Worm (Caenorhabditis elegans) whole organism, late embryonic: Measurements from ENCODE around the gene sre-2.

ENCODE experiments used
- C08G9.2 ChIP-seq: sonication (generic microtip); optimal IDR thresholded peaks from 2 replicates; lab custom pipeline; 2016; ENCODE audit warnings: mild to moderate bottlenecking, missing genetic modification characterization, moderate library complexity, missing compliant biosample characterization
- C38D4.7 ChIP-seq: fragments of 200-800 bp; sonication (Bioruptor generic); optimal IDR thresholded peaks from 2 replicates; lab custom pipeline; 2018; ENCODE audit warnings: mild to moderate bottlenecking, missing genetic modification characterization, moderate library complexity, missing compliant biosample characterization
- F13H6.1 ChIP-seq: sonication (generic microtip); optimal IDR thresholded peaks from 2 replicates; lab custom pipeline; 2016; ENCODE audit warnings: missing genetic modification characterization, missing compliant biosample characterization
- T23F11.4 ChIP-seq: fragments of 200-800 bp; sonication (Bioruptor generic); optimal IDR thresholded peaks from 2 replicates; lab custom pipeline; 2018; ENCODE audit warnings: mild to moderate bottlenecking, missing genetic modification characterization, missing compliant biosample characterization
- ahr-1 ChIP-seq: sonication (generic microtip); optimal IDR thresholded peaks from 2 replicates; lab custom pipeline; 2016; ENCODE audit warnings: missing genetic modification characterization, missing compliant biosample characterization
- ama-1 ChIP-seq: fragments of 150-350 bp; optimal IDR thresholded peaks from 2 replicates; lab custom pipeline; 2014
- ceh-14 ChIP-seq: sonication (generic microtip); optimal IDR thresholded peaks from 2 replicates; lab custom pipeline; 2016; ENCODE audit warnings: missing genotype, missing genetic modification characterization, missing compliant biosample characterization
- ceh-19 ChIP-seq: fragments of 200-800 bp; sonication (Bioruptor generic); optimal IDR thresholded peaks from 2 replicates; lab custom pipeline; 2018; ENCODE audit warnings: mild to moderate bottlenecking, missing genetic modification characterization, missing compliant biosample characterization
- ceh-2 ChIP-seq: sonication (generic microtip); optimal IDR thresholded peaks from 2 replicates; lab custom pipeline; 2016; ENCODE audit warnings: missing genotype, missing genetic modification characterization, missing compliant biosample characterization
- ceh-22 ChIP-seq: sonication (generic microtip); optimal IDR thresholded peaks from 2 replicates; lab custom pipeline; 2017; ENCODE audit warnings: missing biosample characterization, missing genetic modification characterization
- ceh-24 ChIP-seq: sonication (generic microtip); optimal IDR thresholded peaks from 2 replicates; lab custom pipeline; 2016; ENCODE audit warnings: mild to moderate bottlenecking, missing genetic modification characterization, missing compliant biosample characterization
- ceh-30 ChIP-seq: fragments of 150-350 bp; optimal IDR thresholded peaks from 2 replicates; lab custom pipeline; 2014; ENCODE audit warnings: missing biosample characterization, missing genetic modification characterization
- ceh-31 ChIP-seq: sonication (generic microtip); optimal IDR thresholded peaks from 2 replicates; lab custom pipeline; 2016; ENCODE audit warnings: missing genetic modification characterization, missing compliant biosample characterization
- ceh-34 ChIP-seq: sonication (generic microtip); optimal IDR thresholded peaks from 2 replicates; lab custom pipeline; 2016; ENCODE audit warnings: mild to moderate bottlenecking, missing genetic modification characterization, missing compliant biosample characterization
- ceh-45 ChIP-seq: fragments of 200-800 bp; sonication (Bioruptor generic); IDR thresholded peaks from 2 replicates; pipeline ENCODE4 v1.3.6; 2022; ENCODE audit warnings: missing genetic modification reagents, missing genetic modification characterization, missing compliant biosample characterization
- ceh-48 ChIP-seq: sonication (generic microtip); optimal IDR thresholded peaks from 2 replicates; lab custom pipeline; 2016; ENCODE audit warnings: missing genetic modification characterization, inconsistent platforms, missing compliant biosample characterization
- che-1 ChIP-seq: sonication (generic microtip); optimal IDR thresholded peaks from 2 replicates; lab custom pipeline; 2016; ENCODE audit warnings: mild to moderate bottlenecking, missing genetic modification characterization, missing compliant biosample characterization
- dve-1 ChIP-seq: sonication (generic microtip); optimal IDR thresholded peaks from 2 replicates; lab custom pipeline; 2017; ENCODE audit warnings: antibody characterized with exemption, mild to moderate bottlenecking, missing genetic modification characterization, missing compliant biosample characterization
- elt-2 ChIP-seq: sonication (generic microtip); optimal IDR thresholded peaks from 2 replicates; lab custom pipeline; 2016; ENCODE audit warnings: missing genetic modification reagents, missing genetic modification characterization, missing compliant biosample characterization
- elt-4 ChIP-seq: sonication (generic microtip); optimal IDR thresholded peaks from 2 replicates; lab custom pipeline; 2016; ENCODE audit warnings: missing genetic modification characterization, missing compliant biosample characterization
- ets-4 ChIP-seq: sonication (generic microtip); optimal IDR thresholded peaks from 2 replicates; lab custom pipeline; 2016; ENCODE audit warnings: missing genetic modification characterization, missing compliant biosample characterization
- gmeb-2 ChIP-seq: sonication (generic microtip); optimal IDR thresholded peaks from 2 replicates; lab custom pipeline; 2016; ENCODE audit warnings: missing genetic modification characterization, inconsistent platforms, missing compliant biosample characterization
- hlh-30 ChIP-seq: sonication (generic microtip); optimal IDR thresholded peaks from 2 replicates; lab custom pipeline; 2017; ENCODE audit warnings: antibody characterized with exemption, missing genetic modification characterization, missing compliant biosample characterization; ENCODE audit not compliant: insufficient read depth
- hlh-6 ChIP-seq: sonication (generic microtip); optimal IDR thresholded peaks from 2 replicates; lab custom pipeline; 2016; ENCODE audit warnings: missing genotype, missing genetic modification characterization, missing compliant biosample characterization
- hlh-8 ChIP-seq: sonication (generic microtip); optimal IDR thresholded peaks from 2 replicates; lab custom pipeline; 2016; ENCODE audit warnings: missing genotype, missing genetic modification characterization, missing compliant biosample characterization
- lin-11 ChIP-seq: fragments of 200-800 bp; sonication (Bioruptor generic); optimal IDR thresholded peaks from 2 replicates; lab custom pipeline; 2018; ENCODE audit warnings: mild to moderate bottlenecking, missing genetic modification characterization, missing compliant biosample characterization
- madf-2 ChIP-seq: sonication (generic microtip); optimal IDR thresholded peaks from 2 replicates; lab custom pipeline; 2017; ENCODE audit warnings: missing genetic modification characterization, missing compliant biosample characterization
- mec-3 ChIP-seq: sonication (generic microtip); optimal IDR thresholded peaks from 2 replicates; lab custom pipeline; 2016; ENCODE audit warnings: borderline replicate concordance, missing genetic modification characterization, missing compliant biosample characterization
- nhr-232 ChIP-seq: sonication (generic microtip); optimal IDR thresholded peaks from 2 replicates; lab custom pipeline; 2016; ENCODE audit warnings: missing genetic modification characterization, missing compliant biosample characterization
- npax-4 ChIP-seq: sonication (generic microtip); optimal IDR thresholded peaks from 2 replicates; lab custom pipeline; 2016; ENCODE audit warnings: missing genetic modification characterization, missing compliant biosample characterization
- pag-3 ChIP-seq: sonication (generic microtip); optimal IDR thresholded peaks from 2 replicates; lab custom pipeline; 2016; ENCODE audit warnings: missing compliant biosample characterization, missing genetic modification characterization, borderline replicate concordance
- pat-9 ChIP-seq: fragments of 200-800 bp; sonication (Bioruptor generic); optimal IDR thresholded peaks from 2 replicates; lab custom pipeline; 2018; ENCODE audit warnings: mild to moderate bottlenecking, missing genetic modification characterization, moderate library complexity, missing compliant biosample characterization
- pax-1 ChIP-seq: fragments of 150-350 bp; optimal IDR thresholded peaks from 2 replicates; lab custom pipeline; 2014; ENCODE audit warnings: missing biosample characterization, missing genetic modification characterization
- pha-2 ChIP-seq: sonication (generic microtip); optimal IDR thresholded peaks from 2 replicates; lab custom pipeline; 2017; ENCODE audit warnings: mild to moderate bottlenecking, missing genetic modification characterization, missing compliant biosample characterization
- pha-4 ChIP-seq: fragments of 150-350 bp; optimal IDR thresholded peaks from 2 replicates; lab custom pipeline; 2018; ENCODE audit warnings: missing biosample characterization, missing genetic modification reagents, missing genetic modification characterization
- ref-2 ChIP-seq: sonication (generic microtip); optimal IDR thresholded peaks from 2 replicates; lab custom pipeline; 2016; ENCODE audit warnings: missing genetic modification characterization, missing compliant biosample characterization
- sdc-2 ChIP-seq: sonication (generic microtip); optimal IDR thresholded peaks from 2 replicates; lab custom pipeline; 2016; ENCODE audit warnings: missing genotype, missing genetic modification characterization, missing compliant biosample characterization
- sox-2 ChIP-seq: fragments of 200-800 bp; sonication (Bioruptor generic); IDR thresholded peaks from 2 replicates; pipeline ENCODE4 v1.3.6; 2022; ENCODE audit warnings: missing genetic modification reagents, missing genetic modification characterization, missing compliant biosample characterization
- sox-4 ChIP-seq: sonication (generic microtip); optimal IDR thresholded peaks from 2 replicates; lab custom pipeline; 2017; ENCODE audit warnings: mild to moderate bottlenecking, missing genetic modification characterization, inconsistent platforms, missing compliant biosample characterization
- tbx-2 ChIP-seq: sonication (generic microtip); optimal IDR thresholded peaks from 2 replicates; lab custom pipeline; 2016; ENCODE audit warnings: missing genetic modification characterization, missing compliant biosample characterization
- tbx-7 ChIP-seq: sonication (generic microtip); optimal IDR thresholded peaks from 2 replicates; lab custom pipeline; 2016; ENCODE audit warnings: missing genotype, missing genetic modification characterization, missing compliant biosample characterization
- unc-42 ChIP-seq: sonication (generic microtip); optimal IDR thresholded peaks from 2 replicates; lab custom pipeline; 2016; ENCODE audit warnings: missing genotype, missing genetic modification characterization, missing compliant biosample characterization
- unc-55 ChIP-seq: sonication (generic microtip); optimal IDR thresholded peaks from 2 replicates; lab custom pipeline; 2017; ENCODE audit warnings: missing biosample characterization, missing genetic modification reagents, missing genetic modification characterization
- unc-86 ChIP-seq: sonication (generic microtip); optimal IDR thresholded peaks from 2 replicates; lab custom pipeline; 2016; ENCODE audit warnings: missing genetic modification characterization, missing compliant biosample characterization
- zip-5 ChIP-seq: sonication (generic microtip); optimal IDR thresholded peaks from 2 replicates; lab custom pipeline; 2016; ENCODE audit warnings: missing genetic modification characterization, missing compliant biosample characterization
- ztf-16 ChIP-seq: sonication (generic microtip); optimal IDR thresholded peaks from 2 replicates; lab custom pipeline; 2017; ENCODE audit warnings: missing genetic modification characterization, missing compliant biosample characterization

The sre-2 gene

ce11 chrII:8128273-8129039, 26.5 kb upstream of the sre-2 start (continued):
- peak; percentile 43 for TF ChIP-seq mec-3 (tag; lab: Kevin White, UChicago)
- TF ChIP-seq zip-5, result no peak
- TF ChIP-seq hlh-6 (tag; lab: Kevin White, UChicago), result peak; percentile 72
- peak; percentile 30 for TF ChIP-seq ceh-14 (tag; lab: Kevin White, UChicago)
- peak; percentile 72 for TF ChIP-seq sdc-2 (tag; lab: Kevin White, UChicago)
- peak; percentile 19 for TF ChIP-seq F13H6.1 (tag; lab: Kevin White, UChicago)
- TF ChIP-seq ztf-16 (tag; lab: Kevin White, UChicago), result no peak
- no peak for TF ChIP-seq ama-1
- no peak for TF ChIP-seq tbx-7 (tag; lab: Kevin White, UChicago)
- peak; percentile 63 for TF ChIP-seq ceh-34 (tag; lab: Kevin White, UChicago)
- TF ChIP-seq ceh-19 (GFP tag; lab: Kevin White, UChicago), result no peak
- no peak for TF ChIP-seq npax-4 (tag; lab: Kevin White, UChicago)
- peak; percentile 33 for TF ChIP-seq lin-11 (tag; lab: Kevin White, UChicago)
- no peak for TF ChIP-seq elt-2 (tag; lab: Kevin White, UChicago)
- TF ChIP-seq hlh-30 (tag; lab: Kevin White, UChicago), result peak; percentile 10
- TF ChIP-seq T23F11.4, result peak; percentile 57
- peak; percentile 1 for TF ChIP-seq pha-2
- TF ChIP-seq ahr-1 (tag; lab: Kevin White, UChicago), result no peak
- TF ChIP-seq ceh-31 (tag; lab: Kevin White, UChicago), result peak; percentile 66
- TF ChIP-seq ceh-2 (tag; lab: Kevin White, UChicago), result no peak
- TF ChIP-seq ceh-48, result peak; percentile 16
- no peak for TF ChIP-seq pha-4 (tag; lab: Kevin White, UChicago)
- TF ChIP-seq C38D4.7 (GFP tag; lab: Kevin White, UChicago), result peak; percentile 28
- no peak for TF ChIP-seq ceh-22 (tag; lab: Kevin White, UChicago)
- no peak for TF ChIP-seq gmeb-2 (tag; lab: Kevin White, UChicago)
- no peak for TF ChIP-seq pax-1
- peak; percentile 12 for TF ChIP-seq hlh-8
- TF ChIP-seq C08G9.2 (tag; lab: Kevin White, UChicago), result peak; percentile 31
- TF ChIP-seq ceh-45 (GFP tag; lab: Robert Waterston, UW), result peak; percentile 49; the same call in 1 of the 2 replicates
- no peak for TF ChIP-seq elt-4 (tag; lab: Kevin White, UChicago)
- no peak for TF ChIP-seq ets-4 (tag; lab: Kevin White, UChicago)
- TF ChIP-seq unc-86 (tag; lab: Kevin White, UChicago), result no peak
- TF ChIP-seq unc-42 (tag; lab: Kevin White, UChicago), result peak; percentile 1
- peak; percentile 45 for TF ChIP-seq ref-2 (tag; lab: Kevin White, UChicago)
- TF ChIP-seq ceh-30 (tag; lab: Kevin White, UChicago), result no peak
- peak; percentile 39 for TF ChIP-seq nhr-232 (tag; lab: Kevin White, UChicago)
- peak; percentile 40 for TF ChIP-seq tbx-2 (tag; lab: Kevin White, UChicago)
- no peak for TF ChIP-seq ceh-24 (tag; lab: Kevin White, UChicago)
- no peak for TF ChIP-seq madf-2
- TF ChIP-seq unc-55 (GFP tag; lab: Kevin White, UChicago), result no peak
- no peak for TF ChIP-seq pat-9 (tag; lab: Kevin White, UChicago)

ce11 chrII:8127794-8128193, 25.9 kb upstream of the sre-2 start:
- TF ChIP-seq pag-3 (tag; lab: Kevin White, UChicago) (no peak), ceh-24 (tag; lab: Kevin White, UChicago) (no peak), dve-1 (tag; lab: Kevin White, UChicago) (no peak), unc-42 (tag; lab: Kevin White, UChicago) (no peak), ama-1 (no peak), sox-2 (GFP tag; lab: Robert Waterston, UW) (no peak), unc-86 (tag; lab: Kevin White, UChicago) (no peak), che-1 (tag; lab: Kevin White, UChicago) (no peak), zip-5 (no peak), lin-11 (tag; lab: Kevin White, UChicago) (no peak), pat-9 (tag; lab: Kevin White, UChicago) (no peak), hlh-30 (tag; lab: Kevin White, UChicago) (no peak), elt-2 (tag; lab: Kevin White, UChicago) (no peak), ztf-16 (tag; lab: Kevin White, UChicago) (no peak), sox-4 (tag; lab: Kevin White, UChicago) (no peak), npax-4 (tag; lab: Kevin White, UChicago) (no peak), gmeb-2 (tag; lab: Kevin White, UChicago) (no peak), ceh-2 (tag; lab: Kevin White, UChicago) (no peak), C38D4.7 (GFP tag; lab: Kevin White, UChicago) (no peak), madf-2 (no peak)
